Fruit fly (Drosophila melanogaster): ENCODE results near the gene spz4.

The spz4 gene

dm6 chr2L:11501427-11501968 is at the start of gene spz4 (continued):
- TF ChIP-seq Xbp1 (GFP tag; optimal IDR thresholded peaks at IDR 0.05), result peak; percentile 14
- TF ChIP-seq CG17361 (GFP tag; IDR thresholded peaks at IDR 0.05), result peak; percentile 41; the same call in 1 of the 3 replicates
- 0 out of 2 replicates have a peak, but pooled peaks have one; percentile 7 for TF ChIP-seq CG32772 (GFP tag; IDR thresholded peaks at IDR 0.05)
- 0 out of 2 replicates have a peak, but pooled peaks have one; percentile 13 for TF ChIP-seq peb (GFP tag; IDR thresholded peaks at IDR 0.05)
- TF ChIP-seq CG3847 (GFP tag; IDR thresholded peaks at IDR 0.05), result no peak
- TF ChIP-seq ci (GFP tag; IDR thresholded peaks at IDR 0.05), result 0 out of 3 replicates have a peak, but pooled peaks have one; percentile 33
- TF ChIP-seq Hmx (GFP tag; optimal IDR thresholded peaks at IDR 0.05), result no peak
- no peak for TF ChIP-seq Elba2 (GFP tag; optimal IDR thresholded peaks at IDR 0.05)
- TF ChIP-seq CG14441 (GFP tag; IDR thresholded peaks at IDR 0.05), result peak; percentile 57
- TF ChIP-seq CG10431 (GFP tag; optimal IDR thresholded peaks at IDR 0.05), result no peak
- 0 out of 2 replicates have a peak, but pooled peaks have one; percentile 28 for TF ChIP-seq sens-2 (GFP tag; IDR thresholded peaks at IDR 0.05)
- TF ChIP-seq NK7.1 (GFP tag; optimal IDR thresholded peaks at IDR 0.05), result no peak

dm6 chr2L:11452601-11453345 is 48.7 kb upstream of the spz4 start:
- TF ChIP-seq CG10959 (GFP tag; IDR thresholded peaks at IDR 0.05) (peak; percentile 77), Lim3 (GFP tag; IDR thresholded peaks at IDR 0.05) (no peak), sima (GFP tag; optimal IDR thresholded peaks at IDR 0.05) (no peak), Tbp (GFP tag; optimal IDR thresholded peaks at IDR 0.05) (no peak), pros (GFP tag; optimal IDR thresholded peaks at IDR 0.05) (no peak), fu2 (GFP tag; optimal IDR thresholded peaks at IDR 0.05) (no peak), Hr39 (optimal IDR thresholded peaks at IDR 0.05) (no peak), CG14860 (GFP tag; IDR thresholded peaks at IDR 0.05; ENCODE audit: partially characterized antibody) (no peak), Meics (GFP tag; optimal IDR thresholded peaks at IDR 0.05) (no peak), Dref (GFP tag; IDR thresholded peaks at IDR 0.05) (no peak), Doc3 (GFP tag; IDR thresholded peaks at IDR 0.05; ENCODE audit: partially characterized antibody) (no peak), sens-2 (GFP tag; IDR thresholded peaks at IDR 0.05) (no peak), crol (GFP tag; IDR thresholded peaks at IDR 0.05) (no peak), CG16779 (GFP tag; IDR thresholded peaks at IDR 0.05) (no peak), fd3F (GFP tag; optimal IDR thresholded peaks at IDR 0.05) (no peak), CG13296 (GFP tag; optimal IDR thresholded peaks at IDR 0.05) (no peak), Trl (optimal IDR thresholded peaks at IDR 0.05) (no peak), Trl (GFP tag; optimal IDR thresholded peaks at IDR 0.05) (peak; percentile 25), CG15269 (tag; optimal IDR thresholded peaks at IDR 0.05) (no peak), eyg (GFP tag; optimal IDR thresholded peaks at IDR 0.05) (no peak), Doc2 (GFP tag; IDR thresholded peaks at IDR 0.05) (no peak), aop (GFP tag; IDR thresholded peaks at IDR 0.05) (no peak), Dek (tag; optimal IDR thresholded peaks at IDR 0.05) (no peak), dati (GFP tag; IDR thresholded peaks at IDR 0.05) (no peak), Nf-YB (GFP tag; optimal IDR thresholded peaks at IDR 0.05) (peak; percentile 0), gce (GFP tag; IDR thresholded peaks at IDR 0.05) (no peak), stwl (tag; optimal IDR thresholded peaks at IDR 0.05) (peak; percentile 0), CG3281 (GFP tag; optimal IDR thresholded peaks at IDR 0.05) (no peak), chinmo (GFP tag; IDR thresholded peaks at IDR 0.05; ENCODE audit: partially characterized antibody) (no peak), CG17612 (GFP tag; IDR thresholded peaks at IDR 0.05) (no peak), CG5180 (GFP tag; optimal IDR thresholded peaks at IDR 0.05) (no peak), CG9727 (GFP tag; optimal IDR thresholded peaks at IDR 0.05) (peak; percentile 83), CG8089 (GFP tag; optimal IDR thresholded peaks at IDR 0.05) (peak; percentile 43), CrebB (tag; optimal IDR thresholded peaks at IDR 0.05) (no peak), lov (optimal IDR thresholded peaks at IDR 0.05) (no peak), lov (GFP tag; IDR thresholded peaks at IDR 0.05) (peak; percentile 52; the same call in 1 of the 3 replicates), tll (GFP tag; optimal IDR thresholded peaks at IDR 0.05) (peak in 1 of 2 experiments; percentile 95), CG9215 (GFP tag; IDR thresholded peaks at IDR 0.05) (peak; percentile 23; the same call in 1 of the 2 replicates)
